Worm (Caenorhabditis elegans): Measurements from ENCODE around the gene F44G4.7.

DNA sequence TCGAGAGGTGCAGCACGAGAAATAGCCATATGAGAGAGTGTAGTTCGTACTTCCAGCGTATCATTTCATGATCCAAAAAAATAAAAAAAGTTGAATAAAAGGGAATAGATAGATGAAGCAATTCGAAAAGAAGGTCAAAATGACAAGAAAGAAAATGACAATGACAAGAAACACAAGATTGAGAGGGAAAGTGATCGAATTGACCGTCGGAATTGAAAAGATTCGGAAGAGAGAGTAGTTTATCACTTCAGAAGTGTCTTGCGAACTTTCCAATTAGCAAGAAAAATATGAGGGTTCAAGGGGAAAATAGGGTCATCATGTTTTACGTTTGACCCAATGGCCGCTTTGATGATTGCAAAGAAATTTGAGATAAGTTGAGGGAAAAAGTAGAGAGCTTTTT, 14.7 kb upstream of the F44G4.7 start, which contains the start of gene dep-1:
- no peak for TF ChIP-seq klf-2 (GFP tag; conservative IDR thresholded peaks at IDR 0.05)
- TF ChIP-seq ref-1 (GFP tag; conservative IDR thresholded peaks at IDR 0.05) = no peak
- no peak for TF ChIP-seq flt-1 (GFP tag; IDR thresholded peaks at IDR 0.05)
- no peak for TF ChIP-seq cog-1 (tag; optimal IDR thresholded peaks at IDR 0.05)
- TF ChIP-seq ztf-23 (GFP tag; IDR thresholded peaks at IDR 0.05) = no peak

Measured in whole organism, midembryonic.